Fruit fly (Drosophila melanogaster) S2 (cell line): ENCODE data around the gene Fuca.

Experiments used
- CG8478 ChIP-seq: fragments of >200 bp; optimal IDR thresholded peaks from 2 replicates; lab custom pipeline; 2018
- CTCF ChIP-seq, 2 experiments: fragments of >200 bp; optimal IDR thresholded peaks; 2 replicates each; lab custom pipeline; 2018

Gene Fuca

dm6 chr3L:11549432-11549831 lies 26.9 kb upstream of the Fuca start:
- TF ChIP-seq CTCF (optimal IDR thresholded peaks at IDR 0.05; lab: Kevin White, UChicago), result no peak
- no peak for TF ChIP-seq CG8478 (lab: Kevin White, UChicago)

dm6 chr3L:11548009-11548408 lies 25.5 kb upstream of the Fuca start:
- no peak for TF ChIP-seq CTCF (optimal IDR thresholded peaks at IDR 0.05; lab: Kevin White, UChicago)
- no peak for TF ChIP-seq CG8478 (lab: Kevin White, UChicago)

- TF ChIP-seq CTCF (optimal IDR thresholded peaks at IDR 0.05; lab: Kevin White, UChicago) (no peak), CG8478 (lab: Kevin White, UChicago) (no peak)
These were observed 24.9 kb upstream of the Fuca start for dm6 chr3L:11547302-11547994.

- TF ChIP-seq CG8478 (lab: Kevin White, UChicago) (no peak), CTCF (optimal IDR thresholded peaks at IDR 0.05; lab: Kevin White, UChicago) (no peak)
These were observed 21.3 kb upstream of the Fuca start for dm6 chr3L:11543681-11544299.

DNA sequence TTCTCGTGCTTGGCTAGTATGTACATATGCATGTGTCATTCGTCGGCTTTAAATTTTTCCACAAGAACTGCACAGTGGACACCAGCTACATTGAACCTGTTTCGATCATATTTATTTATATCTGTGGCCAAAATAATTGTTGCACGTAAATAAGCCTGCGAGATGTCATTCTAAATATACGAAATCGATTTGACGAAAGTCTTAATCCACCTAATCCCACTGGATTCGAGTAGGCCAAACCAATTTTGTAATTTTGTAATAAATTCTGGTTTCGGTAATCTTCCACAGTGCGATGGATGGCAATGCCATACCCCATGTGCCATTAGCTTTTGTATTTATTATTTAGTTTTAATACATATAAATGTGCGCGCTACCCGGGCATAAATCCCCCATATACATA lies 20.4 kb upstream of the Fuca start:
- TF ChIP-seq CG8478 (lab: Kevin White, UChicago) (no peak), CTCF (optimal IDR thresholded peaks at IDR 0.05; lab: Kevin White, UChicago) (no peak)

DNA sequence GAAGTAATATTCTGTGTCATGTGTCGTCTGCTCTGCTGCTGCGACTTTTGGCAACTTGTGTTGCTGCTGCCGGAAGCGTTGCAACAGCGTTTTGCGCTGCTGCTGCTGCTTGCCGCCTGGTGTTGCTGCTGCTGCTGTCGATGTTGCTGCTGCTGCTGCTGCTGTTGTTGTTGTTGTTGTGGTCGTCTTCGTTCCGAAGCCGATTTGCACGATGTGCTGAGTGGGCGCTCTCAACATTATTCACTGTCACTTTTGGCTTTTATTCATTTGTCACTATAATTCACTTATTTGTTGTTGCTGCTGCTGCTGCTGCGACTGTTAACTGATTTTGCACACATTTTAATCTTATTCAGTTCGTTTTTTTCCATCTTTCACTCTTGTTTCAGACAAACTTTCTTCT lies 19.9 kb upstream of the Fuca start:
- no peak for TF ChIP-seq CG8478 (lab: Kevin White, UChicago)
- no peak for TF ChIP-seq CTCF (optimal IDR thresholded peaks at IDR 0.05; lab: Kevin White, UChicago)

dm6 chr3L:11540330-11540702 lies 17.8 kb upstream of the Fuca start:
- TF ChIP-seq CG8478 (lab: Kevin White, UChicago) (no peak), CTCF (optimal IDR thresholded peaks at IDR 0.05; lab: Kevin White, UChicago) (no peak)

- TF ChIP-seq CG8478 (lab: Kevin White, UChicago) (no peak), CTCF (optimal IDR thresholded peaks at IDR 0.05; lab: Kevin White, UChicago) (no peak)
These were observed 17.2 kb upstream of the Fuca start for dm6 chr3L:11539511-11540329.

dm6 chr3L:11536767-11537419 lies 14.4 kb upstream of the Fuca start:
- TF ChIP-seq CG8478 (lab: Kevin White, UChicago) (no peak), CTCF (optimal IDR thresholded peaks at IDR 0.05; lab: Kevin White, UChicago) (no peak)

DNA sequence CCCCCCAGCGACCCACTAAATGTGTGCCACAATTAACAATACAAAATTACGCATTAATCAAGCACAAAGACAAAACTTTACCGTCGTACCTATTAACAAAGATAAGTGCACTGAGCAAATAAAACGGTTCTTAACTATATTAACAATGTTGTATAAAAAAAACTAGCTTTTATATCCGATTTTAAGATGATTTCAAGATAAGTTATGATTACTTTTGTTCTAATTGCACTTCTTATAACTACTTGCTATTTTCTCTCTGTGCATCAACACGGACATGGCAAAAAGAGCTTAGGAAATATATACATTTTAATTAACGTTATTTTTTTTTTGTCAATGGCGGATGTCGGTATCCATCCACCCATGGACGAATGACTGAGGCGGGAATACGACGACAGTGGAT lies 13.6 kb upstream of the Fuca start:
- no peak for TF ChIP-seq CG8478 (lab: Kevin White, UChicago)
- no peak for TF ChIP-seq CTCF (optimal IDR thresholded peaks at IDR 0.05; lab: Kevin White, UChicago)

DNA sequence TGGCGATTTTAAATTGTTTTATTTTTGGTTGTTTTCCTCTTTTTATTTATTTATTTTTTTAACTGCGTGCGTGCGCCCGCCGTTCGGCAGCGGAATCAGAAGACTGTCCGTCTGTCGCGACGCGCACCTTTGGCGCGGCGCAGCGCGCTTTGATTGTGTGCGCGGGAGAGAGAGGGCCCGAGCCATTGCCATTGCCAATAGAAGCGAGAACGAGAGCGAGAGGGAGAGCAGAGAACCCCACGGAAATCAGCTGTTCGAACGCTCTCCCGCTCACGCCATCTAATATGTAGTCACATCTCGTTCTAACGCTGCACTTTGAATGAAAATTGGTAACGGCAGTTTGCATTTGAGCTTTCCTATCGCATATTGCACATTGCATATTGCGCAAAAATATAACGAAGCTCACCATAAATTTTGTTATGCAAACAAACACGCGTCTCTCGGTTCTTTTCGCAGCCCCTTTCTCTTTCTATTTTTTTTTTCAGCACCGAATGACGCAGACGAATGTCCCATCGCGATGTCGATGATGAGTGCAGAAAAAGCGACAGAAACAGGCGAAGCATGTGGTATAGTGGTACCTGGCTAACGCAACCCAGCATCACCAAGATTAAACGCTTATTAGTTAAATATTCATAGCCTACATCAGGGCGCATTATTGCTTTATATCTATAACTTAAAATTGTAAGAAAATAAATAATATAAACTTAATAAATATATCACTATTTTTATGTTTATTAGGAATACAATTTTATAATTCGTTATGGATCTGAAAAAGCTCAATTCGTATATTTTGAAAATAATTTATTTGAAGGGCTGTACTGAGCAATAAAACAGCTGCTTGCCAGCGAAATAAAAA lies 12.1 kb upstream of the Fuca start:
- TF ChIP-seq CTCF (optimal IDR thresholded peaks at IDR 0.05; lab: Kevin White, UChicago), result no peak
- TF ChIP-seq CG8478 (lab: Kevin White, UChicago), result no peak

- TF ChIP-seq CG8478 (lab: Kevin White, UChicago), result no peak
- no peak for TF ChIP-seq CTCF (optimal IDR thresholded peaks at IDR 0.05; lab: Kevin White, UChicago)
These were observed 11.3 kb upstream of the Fuca start for dm6 chr3L:11533704-11534319.

dm6 chr3L:11531994-11532732 lies 9.7 kb upstream of the Fuca start:
- TF ChIP-seq CG8478 (lab: Kevin White, UChicago) (no peak), CTCF (optimal IDR thresholded peaks at IDR 0.05; lab: Kevin White, UChicago) (no peak)
